Worm (Caenorhabditis elegans): Measurements from ENCODE around the gene cest-2.2.

Gene cest-2.2

ce11 chrV:14194514-14194913 lies 19.4 kb upstream of the cest-2.2 start:
- TF ChIP-seq unc-120 (tag; optimal IDR thresholded peaks at IDR 0.05; ENCODE audit: poor library complexity, severe bottlenecking) (no peak), snpc-4 (tag; optimal IDR thresholded peaks at IDR 0.05) (no peak), nhr-76 (tag; optimal IDR thresholded peaks at IDR 0.05) (no peak)

- TF ChIP-seq ham-2 (GFP tag; optimal IDR thresholded peaks at IDR 0.05) (no peak), lin-13 (tag; optimal IDR thresholded peaks at IDR 0.05) (no peak), unc-120 (tag; optimal IDR thresholded peaks at IDR 0.05; ENCODE audit: poor library complexity, severe bottlenecking) (no peak), nhr-237 (tag; optimal IDR thresholded peaks at IDR 0.05) (no peak), sptf-1 (tag; optimal IDR thresholded peaks at IDR 0.05) (no peak), mls-2 (tag; optimal IDR thresholded peaks at IDR 0.05) (peak; percentile 11), drap-1 (GFP tag; optimal IDR thresholded peaks at IDR 0.05) (no peak), elt-3 (tag; optimal IDR thresholded peaks at IDR 0.05) (peak; percentile 4), cnd-1 (tag; optimal IDR thresholded peaks at IDR 0.05) (no peak), flh-1 (GFP tag; optimal IDR thresholded peaks at IDR 0.05) (no peak), snpc-4 (tag; optimal IDR thresholded peaks at IDR 0.05) (no peak), sem-2 (GFP tag; optimal IDR thresholded peaks at IDR 0.05) (no peak), bed-3 (GFP tag; optimal IDR thresholded peaks at IDR 0.05) (no peak), mep-1 (tag; optimal IDR thresholded peaks at IDR 0.05) (peak; percentile 23), unc-62 (GFP tag; optimal IDR thresholded peaks at IDR 0.05) (no peak), ztf-11 (tag; optimal IDR thresholded peaks at IDR 0.05) (no peak), ceh-83 (GFP tag; optimal IDR thresholded peaks at IDR 0.05) (no peak), elt-1 (tag; optimal IDR thresholded peaks at IDR 0.05; ENCODE audit: borderline replicate concordance, insufficient read depth) (no peak), unc-39 (tag; optimal IDR thresholded peaks at IDR 0.05) (no peak), nhr-12 (tag; optimal IDR thresholded peaks at IDR 0.05) (no peak), lin-32 (GFP tag; optimal IDR thresholded peaks at IDR 0.05) (no peak), blmp-1 (tag; optimal IDR thresholded peaks at IDR 0.05) (peak; percentile 65), ceh-43 (GFP tag; optimal IDR thresholded peaks at IDR 0.05) (no peak), tbx-8 (GFP tag; optimal IDR thresholded peaks at IDR 0.05) (no peak), lsy-2 (tag; optimal IDR thresholded peaks at IDR 0.05) (peak; percentile 35), pha-4 (tag; optimal IDR thresholded peaks at IDR 0.05) (no peak), nhr-76 (tag; optimal IDR thresholded peaks at IDR 0.05) (no peak), nhr-2 (tag; optimal IDR thresholded peaks at IDR 0.05) (no peak), zip-8 (tag; optimal IDR thresholded peaks at IDR 0.05) (no peak), nhr-28 (tag; optimal IDR thresholded peaks at IDR 0.05) (no peak), M03D4.4 (tag; optimal IDR thresholded peaks at IDR 0.05) (no peak), ces-1 (GFP tag; optimal IDR thresholded peaks at IDR 0.05) (peak; percentile 58), ceh-39 (tag; optimal IDR thresholded peaks at IDR 0.05) (no peak), mab-5 (tag; optimal IDR thresholded peaks at IDR 0.05) (no peak), hlh-1 (tag; optimal IDR thresholded peaks at IDR 0.05) (peak; percentile 73)
Observed at ce11 chrV:14193451-14193850, 18.3 kb upstream of the cest-2.2 start, which contains the start of gene atfs-1. Gene atfs-1 (plus strand): TSS chrV:14193663.

ce11 chrV:14192870-14193269 lies 17.7 kb upstream of the cest-2.2 start:
- no peak for TF ChIP-seq ces-1 (GFP tag; optimal IDR thresholded peaks at IDR 0.05)
- no peak for TF ChIP-seq mls-2 (tag; optimal IDR thresholded peaks at IDR 0.05)
- no peak for TF ChIP-seq sem-2 (GFP tag; optimal IDR thresholded peaks at IDR 0.05)
- no peak for TF ChIP-seq elt-1 (tag; optimal IDR thresholded peaks at IDR 0.05; ENCODE audit: borderline replicate concordance, insufficient read depth)
- TF ChIP-seq lin-13 (tag; optimal IDR thresholded peaks at IDR 0.05) = no peak
- TF ChIP-seq hlh-1 (tag; optimal IDR thresholded peaks at IDR 0.05) = no peak
- no peak for TF ChIP-seq unc-120 (tag; optimal IDR thresholded peaks at IDR 0.05; ENCODE audit: poor library complexity, severe bottlenecking)
- no peak for TF ChIP-seq nhr-2 (tag; optimal IDR thresholded peaks at IDR 0.05)
- TF ChIP-seq unc-62 (GFP tag; optimal IDR thresholded peaks at IDR 0.05) = no peak
- no peak for TF ChIP-seq nhr-76 (tag; optimal IDR thresholded peaks at IDR 0.05)
- TF ChIP-seq mab-5 (tag; optimal IDR thresholded peaks at IDR 0.05) = no peak
- no peak for TF ChIP-seq bed-3 (GFP tag; optimal IDR thresholded peaks at IDR 0.05)
- TF ChIP-seq snpc-4 (tag; optimal IDR thresholded peaks at IDR 0.05) = no peak
- no peak for TF ChIP-seq unc-39 (tag; optimal IDR thresholded peaks at IDR 0.05)
- no peak for TF ChIP-seq zip-8 (tag; optimal IDR thresholded peaks at IDR 0.05)
- TF ChIP-seq tbx-8 (GFP tag; optimal IDR thresholded peaks at IDR 0.05) = no peak
- no peak for TF ChIP-seq sptf-1 (tag; optimal IDR thresholded peaks at IDR 0.05)

- no peak for TF ChIP-seq lsy-2 (tag; optimal IDR thresholded peaks at IDR 0.05)
- TF ChIP-seq flh-1 (GFP tag; optimal IDR thresholded peaks at IDR 0.05) = no peak
- no peak for TF ChIP-seq zip-8 (tag; optimal IDR thresholded peaks at IDR 0.05)
- no peak for TF ChIP-seq pha-4 (tag; optimal IDR thresholded peaks at IDR 0.05)
- no peak for TF ChIP-seq mls-2 (tag; optimal IDR thresholded peaks at IDR 0.05)
- TF ChIP-seq nhr-76 (tag; optimal IDR thresholded peaks at IDR 0.05) = no peak
- TF ChIP-seq ces-1 (GFP tag; optimal IDR thresholded peaks at IDR 0.05) = no peak
- no peak for TF ChIP-seq ceh-43 (GFP tag; optimal IDR thresholded peaks at IDR 0.05)
- no peak for TF ChIP-seq nhr-12 (tag; optimal IDR thresholded peaks at IDR 0.05)
- no peak for TF ChIP-seq tbx-8 (GFP tag; optimal IDR thresholded peaks at IDR 0.05)
- TF ChIP-seq nhr-28 (tag; optimal IDR thresholded peaks at IDR 0.05) = no peak
- no peak for TF ChIP-seq elt-1 (tag; optimal IDR thresholded peaks at IDR 0.05; ENCODE audit: borderline replicate concordance, insufficient read depth)
- TF ChIP-seq unc-120 (tag; optimal IDR thresholded peaks at IDR 0.05; ENCODE audit: poor library complexity, severe bottlenecking) = no peak
- TF ChIP-seq drap-1 (GFP tag; optimal IDR thresholded peaks at IDR 0.05) = no peak
- no peak for TF ChIP-seq snpc-4 (tag; optimal IDR thresholded peaks at IDR 0.05)
- no peak for TF ChIP-seq bed-3 (GFP tag; optimal IDR thresholded peaks at IDR 0.05)
- TF ChIP-seq elt-3 (tag; optimal IDR thresholded peaks at IDR 0.05) = no peak
- TF ChIP-seq ham-2 (GFP tag; optimal IDR thresholded peaks at IDR 0.05) = no peak
- TF ChIP-seq mab-5 (tag; optimal IDR thresholded peaks at IDR 0.05) = no peak
Observed at ce11 chrV:14187104-14187503, 11.9 kb upstream of the cest-2.2 start.

Measured in whole organism, mixed stage, embryonic.